Fruit fly (Drosophila melanogaster) whole organism, prepupa: ENCODE results near the gene CG32313.

Experiments
- Blimp-1 ChIP-seq: fragments of 200-800 bp; sonication (Bioruptor generic); optimal IDR thresholded peaks from 3 replicates; lab custom pipeline; 2017; ENCODE audit warnings: missing biosample characterization, missing genetic modification characterization, mild to moderate bottlenecking, moderate library complexity, missing genetic modification reagents
- CG10631 ChIP-seq: fragments of 200-800 bp; sonication (Bioruptor generic); optimal IDR thresholded peaks from 2 replicates; lab custom pipeline; 2016; ENCODE audit warnings: missing biosample characterization, missing genetic modification characterization
- CG10669 ChIP-seq: fragments of 200-800 bp; sonication (Bioruptor generic); optimal IDR thresholded peaks from 3 replicates; lab custom pipeline; 2018; ENCODE audit warnings: missing biosample characterization, mild to moderate bottlenecking, missing genetic modification characterization, moderate library complexity
- CG11294 ChIP-seq: fragments of 200-800 bp; sonication (Bioruptor generic); IDR thresholded peaks from 2 replicates; pipeline ENCODE4 v1.3.6; 2022; ENCODE audit warnings: missing biosample characterization, missing genetic modification characterization
- CG11902 ChIP-seq: fragments of 200-800 bp; sonication (Bioruptor generic); optimal IDR thresholded peaks from 3 replicates; lab custom pipeline; 2016; ENCODE audit warnings: missing biosample characterization, missing genetic modification characterization
- CG15336 ChIP-seq: fragments of 200-800 bp; sonication (Bioruptor generic); IDR thresholded peaks from 2 replicates; pipeline ENCODE4 v1.3.6; 2022; ENCODE audit warnings: missing biosample characterization, missing genetic modification characterization
- CG16779 ChIP-seq: fragments of 200-800 bp; sonication (Bioruptor generic); optimal IDR thresholded peaks from 3 replicates; lab custom pipeline; 2017; ENCODE audit warnings: missing biosample characterization, mild to moderate bottlenecking, missing genetic modification characterization
- CG31627 ChIP-seq: fragments of 200-800 bp; sonication (Bioruptor generic); optimal IDR thresholded peaks from 3 replicates; lab custom pipeline; 2016; ENCODE audit warnings: missing biosample characterization, missing genetic modification characterization
- CG32006 ChIP-seq: fragments of 200-800 bp; sonication (Bioruptor generic); optimal IDR thresholded peaks from 3 replicates; lab custom pipeline; 2017; ENCODE audit warnings: missing biosample characterization, mild to moderate bottlenecking, missing genetic modification characterization
- CG4318 ChIP-seq: fragments of 200-800 bp; sonication (Bioruptor generic); optimal IDR thresholded peaks from 3 replicates; lab custom pipeline; 2017; ENCODE audit warnings: missing biosample characterization, mild to moderate bottlenecking, missing genetic modification characterization
- CG6163 ChIP-seq: fragments of 200-800 bp; sonication (Bioruptor generic); IDR thresholded peaks from 3 replicates; pipeline ENCODE4 v1.3.6; 2022; ENCODE audit warnings: missing biosample characterization, missing genetic modification characterization
- CG6276 ChIP-seq: fragments of 200-800 bp; sonication (Bioruptor generic); optimal IDR thresholded peaks from 2 replicates; lab custom pipeline; 2017; ENCODE audit warnings: missing biosample characterization, mild to moderate bottlenecking, missing genetic modification characterization
- CG6792 ChIP-seq: fragments of 200-800 bp; sonication (Bioruptor generic); optimal IDR thresholded peaks from 3 replicates; lab custom pipeline; 2016; ENCODE audit warnings: missing biosample characterization, missing genetic modification characterization
- CG6808 ChIP-seq: fragments of 200-800 bp; sonication (Bioruptor generic); optimal IDR thresholded peaks from 3 replicates; lab custom pipeline; 2017; ENCODE audit warnings: missing biosample characterization, missing genetic modification characterization, mild to moderate bottlenecking, moderate library complexity, missing genetic modification reagents
- CG6854 ChIP-seq: fragments of 200-800 bp; sonication (Bioruptor generic); optimal IDR thresholded peaks from 2 replicates; lab custom pipeline; 2017; ENCODE audit warnings: missing biosample characterization, mild to moderate bottlenecking, missing genetic modification characterization
- CG7368 ChIP-seq: fragments of 200-800 bp; sonication (Bioruptor generic); optimal IDR thresholded peaks from 3 replicates; lab custom pipeline; 2016; ENCODE audit warnings: missing biosample characterization, missing genetic modification characterization
- CG8119 ChIP-seq: fragments of 200-800 bp; sonication (Bioruptor generic); IDR thresholded peaks from 3 replicates; pipeline ENCODE4 v1.3.6; 2022; ENCODE audit warnings: missing biosample characterization, missing genetic modification characterization
- CG8319 ChIP-seq: fragments of 200-800 bp; sonication (Bioruptor generic); optimal IDR thresholded peaks from 3 replicates; lab custom pipeline; 2016; ENCODE audit warnings: missing biosample characterization, missing genetic modification characterization
- CG9139 ChIP-seq: fragments of 200-800 bp; sonication (Bioruptor generic); optimal IDR thresholded peaks from 3 replicates; lab custom pipeline; 2017; ENCODE audit warnings: missing biosample characterization, mild to moderate bottlenecking, missing genetic modification characterization
- Eip75B ChIP-seq: fragments of 200-800 bp; sonication (Bioruptor generic); optimal IDR thresholded peaks from 3 replicates; lab custom pipeline; 2016; ENCODE audit warnings: missing biosample characterization, missing genetic modification characterization
- Eip78C ChIP-seq: fragments of 200-800 bp; sonication (Bioruptor generic); peaks from one replicate; lab custom pipeline; 2016; ENCODE audit warnings: missing biosample characterization, missing genetic modification characterization
- Eip93F ChIP-seq: fragments of 200-800 bp; sonication (Bioruptor generic); optimal IDR thresholded peaks from 2 replicates; lab custom pipeline; 2016; ENCODE audit warnings: missing biosample characterization, mild to moderate bottlenecking, missing genetic modification characterization
- Ets21C ChIP-seq: fragments of 200-800 bp; sonication (Bioruptor generic); optimal IDR thresholded peaks from 3 replicates; lab custom pipeline; 2016; ENCODE audit warnings: missing biosample characterization, missing genetic modification characterization
- Ets96B ChIP-seq: fragments of 200-800 bp; optimal IDR thresholded peaks from 2 replicates; lab custom pipeline; 2019; ENCODE audit warnings: missing biosample characterization, mild to moderate bottlenecking, missing genetic modification characterization, moderate library complexity
- Gug ChIP-seq: fragments of 200-800 bp; sonication (Bioruptor generic); IDR thresholded peaks from 2 replicates; pipeline ENCODE4 v1.3.6; 2022; ENCODE audit warnings: missing biosample characterization, missing genetic modification characterization
- Hr38 ChIP-seq: sonication (Bioruptor generic); optimal IDR thresholded peaks from 2 replicates; lab custom pipeline; 2016; ENCODE audit warnings: missing biosample characterization, missing genetic modification characterization
- Hr39 ChIP-seq: fragments of 200-800 bp; sonication (Bioruptor generic); optimal IDR thresholded peaks from 2 replicates; lab custom pipeline; 2016; ENCODE audit warnings: missing biosample characterization, missing genetic modification characterization
- Hr4 ChIP-seq: fragments of 200-800 bp; sonication (Bioruptor generic); optimal IDR thresholded peaks from 3 replicates; lab custom pipeline; 2016; ENCODE audit warnings: missing biosample characterization, missing genetic modification characterization
- Lpt ChIP-seq: fragments of 200-800 bp; sonication (Bioruptor generic); optimal IDR thresholded peaks from 3 replicates; lab custom pipeline; 2016; ENCODE audit warnings: missing biosample characterization, missing genetic modification characterization
- Met ChIP-seq: fragments of 200-800 bp; sonication (Bioruptor generic); optimal IDR thresholded peaks from 3 replicates; lab custom pipeline; 2016; ENCODE audit warnings: missing biosample characterization, missing genetic modification characterization
- OdsH ChIP-seq: fragments of 200-800 bp; sonication (Bioruptor generic); optimal IDR thresholded peaks from 3 replicates; lab custom pipeline; 2016; ENCODE audit warnings: missing biosample characterization, missing genetic modification characterization
- Smox ChIP-seq: fragments of 200-800 bp; sonication (Bioruptor generic); optimal IDR thresholded peaks from 3 replicates; lab custom pipeline; 2016; ENCODE audit warnings: missing biosample characterization, missing genetic modification characterization
- Sox15 ChIP-seq: fragments of 200-800 bp; sonication (Bioruptor generic); optimal IDR thresholded peaks from 3 replicates; lab custom pipeline; 2016; ENCODE audit warnings: missing biosample characterization, missing genetic modification characterization
- achi ChIP-seq: fragments of 200-800 bp; sonication (Bioruptor generic); optimal IDR thresholded peaks from 3 replicates; lab custom pipeline; 2016; ENCODE audit warnings: missing biosample characterization, missing genetic modification characterization
- cyc ChIP-seq: fragments of 200-800 bp; sonication (Bioruptor generic); optimal IDR thresholded peaks from 3 replicates; lab custom pipeline; 2016; ENCODE audit warnings: missing biosample characterization, missing genetic modification characterization
- eg ChIP-seq: fragments of 200-800 bp; sonication (Bioruptor generic); IDR thresholded peaks from 3 replicates; pipeline ENCODE4 v1.3.6; 2022; ENCODE audit warnings: missing biosample characterization, missing genetic modification characterization
- fd59A ChIP-seq: fragments of 200-800 bp; sonication (Bioruptor generic); optimal IDR thresholded peaks from 2 replicates; lab custom pipeline; 2017; ENCODE audit warnings: missing biosample characterization, mild to moderate bottlenecking, missing genetic modification characterization, missing genetic modification reagents
- fd85E ChIP-seq: fragments of 200-800 bp; sonication (Bioruptor generic); optimal IDR thresholded peaks from 3 replicates; lab custom pipeline; 2016; ENCODE audit warnings: missing biosample characterization, missing genetic modification characterization
- fkh ChIP-seq: fragments of 200-800 bp; sonication (Bioruptor generic); optimal IDR thresholded peaks from 3 replicates; lab custom pipeline; 2017; ENCODE audit warnings: missing biosample characterization, mild to moderate bottlenecking, missing genetic modification characterization, moderate library complexity
- net ChIP-seq: fragments of 200-800 bp; sonication (Bioruptor generic); optimal IDR thresholded peaks from 3 replicates; lab custom pipeline; 2016; ENCODE audit warnings: missing biosample characterization, missing genetic modification characterization
- pdm3 ChIP-seq: fragments of 200-800 bp; sonication (Bioruptor generic); optimal IDR thresholded peaks from 3 replicates; lab custom pipeline; 2016; ENCODE audit warnings: missing biosample characterization, missing genetic modification characterization
- salr ChIP-seq, 2 experiments: fragments of 200-800 bp; sonication (Bioruptor generic); optimal IDR thresholded peaks; 3 replicates each; lab custom pipeline; 2016 to 2018; ENCODE audit warnings: missing biosample characterization in 2 of 2, missing genetic modification characterization in 2 of 2, mild to moderate bottlenecking in 1 of 2
- spab ChIP-seq: fragments of 200-800 bp; sonication (Bioruptor generic); optimal IDR thresholded peaks from 2 replicates; lab custom pipeline; 2017; ENCODE audit warnings: missing biosample characterization, mild to moderate bottlenecking, missing genetic modification characterization, missing genetic modification reagents
- svp ChIP-seq: fragments of 200-800 bp; sonication (Bioruptor generic); peaks from one replicate; lab custom pipeline; 2016; ENCODE audit warnings: missing biosample characterization, missing genetic modification characterization
- topi ChIP-seq: fragments of 200-800 bp; sonication (Bioruptor generic); optimal IDR thresholded peaks from 3 replicates; lab custom pipeline; 2016; ENCODE audit warnings: missing biosample characterization, missing genetic modification characterization

Gene CG32313

DNA sequence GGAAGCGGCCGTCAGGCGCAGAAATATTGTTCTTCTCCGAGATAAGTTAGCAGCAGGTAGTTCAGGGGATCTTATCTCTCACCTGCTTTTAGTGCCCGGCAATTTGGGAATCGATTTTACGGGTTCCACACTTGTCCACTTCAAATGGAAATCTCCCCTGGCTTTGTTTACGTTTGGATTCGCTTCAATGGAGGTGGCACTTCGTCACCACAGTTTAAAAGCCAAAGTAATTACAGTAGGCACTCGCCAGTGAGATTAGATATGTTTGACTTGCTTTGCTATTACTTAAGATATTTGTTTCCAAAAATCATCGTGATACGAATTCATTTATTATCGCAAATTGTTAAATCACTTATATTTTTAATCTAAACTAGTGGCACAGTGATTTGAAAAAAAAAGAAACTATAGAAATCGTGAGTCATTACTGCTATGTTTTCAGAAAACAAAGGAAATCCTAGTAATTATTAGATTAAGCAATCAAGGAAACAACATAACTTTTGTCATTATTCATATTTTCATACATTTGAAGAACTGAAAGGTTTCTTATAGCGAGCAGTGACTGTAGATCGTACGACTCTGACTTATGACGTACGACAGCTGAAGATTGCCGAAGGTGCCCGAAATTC is 2.9 kb upstream of the CG32313 start (continued):
- no peak for TF ChIP-seq achi (GFP tag; lab: Kevin White, UChicago)
- no peak for TF ChIP-seq CG11294 (GFP tag; lab: Robert Waterston, UW)
- peak; percentile 72 for TF ChIP-seq Ets21C (GFP tag; lab: Kevin White, UChicago)
- TF ChIP-seq fd59A (GFP tag; lab: Kevin White, UChicago), result no peak
- no peak for TF ChIP-seq CG6276 (GFP tag; lab: Kevin White, UChicago)
- peak; percentile 41 for TF ChIP-seq CG32006
- peak; percentile 81 for TF ChIP-seq Hr39
- no peak for TF ChIP-seq CG4318
- no peak for TF ChIP-seq pdm3 (GFP tag; lab: Kevin White, UChicago)
- TF ChIP-seq CG16779 (tag; lab: Kevin White, UChicago), result no peak
- TF ChIP-seq Eip78C (GFP tag; lab: Kevin White, UChicago), result peak; percentile 80
- TF ChIP-seq CG31627 (GFP tag; lab: Kevin White, UChicago), result peak; percentile 77
- peak; percentile 48 for TF ChIP-seq Hr4 (GFP tag; lab: Kevin White, UChicago)
- TF ChIP-seq CG6854 (GFP tag; lab: Kevin White, UChicago), result no peak
- no peak for TF ChIP-seq CG8319 (GFP tag; lab: Kevin White, UChicago)
- no peak for TF ChIP-seq Gug
- peak; percentile 79 for TF ChIP-seq Met (GFP tag; lab: Kevin White, UChicago)
- peak; percentile 52 for TF ChIP-seq Blimp-1 (GFP tag; lab: Kevin White, UChicago)
- no peak for TF ChIP-seq CG8119 (GFP tag; lab: Robert Waterston, UW)
- TF ChIP-seq Smox (GFP tag; lab: Kevin White, UChicago), result peak; percentile 72
- no peak for TF ChIP-seq salr (GFP tag; optimal IDR thresholded peaks at IDR 0.05; lab: Kevin White, UChicago)
- TF ChIP-seq Ets96B (tag; lab: Kevin White, UChicago), result no peak
- TF ChIP-seq Lpt (GFP tag; lab: Kevin White, UChicago), result no peak
- no peak for TF ChIP-seq CG10631 (GFP tag; lab: Kevin White, UChicago)
- TF ChIP-seq svp (GFP tag; lab: Kevin White, UChicago), result peak; percentile 95
- TF ChIP-seq Eip93F (GFP tag; lab: Kevin White, UChicago), result peak; percentile 29
- TF ChIP-seq fkh, result peak; percentile 52
- TF ChIP-seq fd85E, result no peak
- TF ChIP-seq spab (GFP tag; lab: Kevin White, UChicago), result no peak
- no peak for TF ChIP-seq Hr38 (GFP tag; lab: Kevin White, UChicago)

DNA sequence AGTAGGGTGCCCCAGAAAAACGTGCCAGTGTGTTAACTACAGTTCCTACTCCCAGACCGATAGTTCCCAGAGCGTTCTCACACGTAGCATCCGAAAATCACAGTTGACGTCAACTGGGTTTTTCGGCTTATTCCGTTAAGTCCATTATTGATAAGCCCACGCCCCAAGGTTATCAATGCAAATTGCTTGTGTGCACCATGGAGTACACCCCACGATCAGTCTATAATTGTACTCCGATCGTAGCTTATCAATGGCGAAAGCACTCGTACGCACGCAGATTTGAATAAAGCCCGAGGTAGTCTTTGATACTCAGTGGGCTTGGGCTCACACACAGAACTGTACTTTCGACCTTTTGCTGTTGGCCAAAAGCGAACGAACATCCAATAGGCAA is 1.6 kb upstream of the CG32313 start:
- no peak for TF ChIP-seq fd85E
- TF ChIP-seq svp (GFP tag; lab: Kevin White, UChicago), result peak; percentile 94

DNA sequence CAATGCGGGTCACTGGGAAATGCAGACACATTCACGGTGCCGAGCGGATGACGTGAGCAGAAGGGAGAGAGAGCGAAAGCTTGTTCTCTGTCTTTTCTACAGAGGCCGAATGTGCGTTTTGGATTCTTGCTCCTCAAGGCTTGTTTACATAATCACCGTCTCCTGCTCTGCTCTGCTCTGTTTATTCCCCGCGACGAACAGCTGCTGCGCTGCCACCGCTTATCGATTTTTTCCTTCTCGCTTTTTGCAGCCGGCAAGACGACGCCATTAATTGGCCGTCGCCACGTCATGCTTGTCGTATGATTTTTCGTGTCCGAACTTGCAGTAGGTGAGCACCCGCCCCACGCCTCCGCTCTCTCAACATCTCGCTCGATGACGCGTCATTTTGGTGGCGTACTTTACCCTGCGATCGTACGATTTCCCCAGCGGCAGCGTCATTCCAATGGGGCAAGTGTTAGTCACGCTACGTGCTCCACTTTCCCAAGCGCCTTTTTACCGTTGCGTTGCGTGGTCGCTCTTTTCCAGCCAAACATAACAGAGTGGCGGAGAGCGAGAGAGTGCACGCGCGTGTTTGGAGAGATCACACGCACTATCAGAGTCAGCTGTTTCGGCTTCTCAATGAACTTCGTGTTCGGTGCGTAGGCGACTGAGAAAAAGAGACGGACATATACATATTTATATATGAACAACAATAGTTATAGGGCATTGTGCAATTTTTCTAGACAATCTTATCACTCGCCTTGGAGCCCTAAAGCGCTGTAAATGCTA is 990 bp upstream of the CG32313 start:
- 0 out of 3 replicates have a peak, but pooled peaks have one; percentile 10 for TF ChIP-seq CG6163 (GFP tag; lab: Robert Waterston, UW)
- no peak for TF ChIP-seq net (GFP tag; lab: Kevin White, UChicago)
- peak; percentile 18 for TF ChIP-seq CG16779 (tag; lab: Kevin White, UChicago)
- no peak for TF ChIP-seq CG11902 (GFP tag; lab: Kevin White, UChicago)
- TF ChIP-seq CG6854 (GFP tag; lab: Kevin White, UChicago), result peak; percentile 71
- peak; percentile 36 for TF ChIP-seq Eip75B (GFP tag; lab: Kevin White, UChicago)
- TF ChIP-seq CG7368 (GFP tag; lab: Kevin White, UChicago), result no peak
- no peak for TF ChIP-seq CG31627 (GFP tag; lab: Kevin White, UChicago)
- TF ChIP-seq CG10669, result no peak
- TF ChIP-seq pdm3 (GFP tag; lab: Kevin White, UChicago), result no peak
- no peak for TF ChIP-seq cyc (GFP tag; lab: Kevin White, UChicago)
- no peak for TF ChIP-seq Eip93F (GFP tag; lab: Kevin White, UChicago)
- TF ChIP-seq CG6808 (GFP tag; lab: Kevin White, UChicago), result peak; percentile 12
- no peak for TF ChIP-seq OdsH
- no peak for TF ChIP-seq topi (GFP tag; lab: Kevin White, UChicago)
- TF ChIP-seq CG6792 (GFP tag; lab: Kevin White, UChicago), result no peak
- TF ChIP-seq fkh, result peak; percentile 50
- no peak for TF ChIP-seq CG15336 (GFP tag; lab: Robert Waterston, UW)
- TF ChIP-seq CG6276 (GFP tag; lab: Kevin White, UChicago), result peak; percentile 54
- no peak for TF ChIP-seq Blimp-1 (GFP tag; lab: Kevin White, UChicago)
- TF ChIP-seq Gug, result no peak
- TF ChIP-seq Hr38 (GFP tag; lab: Kevin White, UChicago), result no peak
- TF ChIP-seq Eip78C (GFP tag; lab: Kevin White, UChicago), result peak; percentile 69
- peak; percentile 8 for TF ChIP-seq CG9139 (GFP tag; lab: Kevin White, UChicago)
- TF ChIP-seq Smox (GFP tag; lab: Kevin White, UChicago), result no peak
- TF ChIP-seq Sox15 (GFP tag; lab: Kevin White, UChicago), result no peak
- TF ChIP-seq svp (GFP tag; lab: Kevin White, UChicago), result no peak
- no peak for TF ChIP-seq achi (GFP tag; lab: Kevin White, UChicago)
- TF ChIP-seq eg, result 0 out of 3 replicates have a peak, but pooled peaks have one; percentile 10
- no peak for TF ChIP-seq Ets96B (tag; lab: Kevin White, UChicago)
